Worm (Caenorhabditis elegans) whole organism, young adult: ENCODE results near the gene act-3.

ENCODE experiments used
- D2030.7 ChIP-seq: fragments of 200-800 bp; sonication (Bioruptor generic); IDR thresholded peaks from 2 replicates; pipeline ENCODE4 v1.3.6; 2022; ENCODE audit warnings: missing genetic modification reagents, missing genetic modification characterization, missing compliant biosample characterization
- F23B12.7 ChIP-seq: sonication (generic microtip); optimal IDR thresholded peaks from 2 replicates; lab custom pipeline; 2017; ENCODE audit warnings: missing genetic modification characterization, mild to moderate bottlenecking, missing compliant biosample characterization, antibody characterized with exemption, moderate library complexity; ENCODE audit not compliant: insufficient read depth
- F49E8.2 ChIP-seq: sonication (generic microtip); optimal IDR thresholded peaks from 3 replicates; lab custom pipeline; 2017; ENCODE audit warnings: missing genetic modification characterization, mild to moderate bottlenecking, missing compliant biosample characterization, antibody characterized with exemption, moderate library complexity; ENCODE audit not compliant: insufficient read depth
- F57A8.1 ChIP-seq: fragments of 200-800 bp; sonication (Bioruptor generic); optimal IDR thresholded peaks from 2 replicates; lab custom pipeline; 2018; ENCODE audit warnings: mild to moderate bottlenecking, missing genetic modification characterization, moderate library complexity, missing compliant biosample characterization
- K12H6.12 ChIP-seq: fragments of 200-800 bp; sonication (Bioruptor generic); optimal IDR thresholded peaks from 2 replicates; lab custom pipeline; 2018; ENCODE audit warnings: mild to moderate bottlenecking, missing genetic modification characterization, missing compliant biosample characterization
- Y67H2A.10 ChIP-seq: fragments of 200-800 bp; sonication (Bioruptor generic); conservative IDR thresholded peaks from 2 replicates; pipeline ENCODE4 v1.3.6; 2022; ENCODE audit warnings: missing genetic modification reagents, missing genetic modification characterization, missing compliant biosample characterization
- Y79H2A.3 ChIP-seq: fragments of 200-800 bp; sonication (Bioruptor generic); conservative IDR thresholded peaks from 2 replicates; pipeline ENCODE4 v1.3.6; 2022; ENCODE audit warnings: missing genetic modification reagents, missing genetic modification characterization, missing compliant biosample characterization
- akir-1 ChIP-seq: fragments of 200-800 bp; sonication (Bioruptor generic); optimal IDR thresholded peaks from 2 replicates; lab custom pipeline; 2018; ENCODE audit warnings: mild to moderate bottlenecking, missing genetic modification characterization, moderate library complexity, missing compliant biosample characterization
- ama-1 ChIP-seq, 3 experiments: fragments of 150-350 bp in 1 of 3; sonication (generic microtip) in 2 of 3; optimal IDR thresholded peaks; 2 replicates each; lab custom pipeline; 2014 to 2018; ENCODE audit warnings: missing biosample characterization in 2 of 3, missing genetic modification characterization in 2 of 3, missing genetic modification reagents in 2 of 3
- atf-7 ChIP-seq: sonication (generic microtip); optimal IDR thresholded peaks from 2 replicates; lab custom pipeline; 2017; ENCODE audit warnings: mild to moderate bottlenecking, missing genetic modification characterization, missing compliant biosample characterization
- attf-3 ChIP-seq: fragments of 200-800 bp; sonication (Bioruptor generic); conservative IDR thresholded peaks from 2 replicates; pipeline ENCODE4 v1.3.6; 2022; ENCODE audit warnings: missing genetic modification reagents, missing genetic modification characterization, missing compliant biosample characterization
- attf-5 ChIP-seq: fragments of 200-800 bp; sonication (Bioruptor generic); optimal IDR thresholded peaks from 2 replicates; lab custom pipeline; 2018; ENCODE audit warnings: mild to moderate bottlenecking, missing genetic modification characterization, missing compliant biosample characterization
- bed-2 ChIP-seq: fragments of 200-800 bp; sonication (Bioruptor generic); IDR thresholded peaks from 2 replicates; pipeline ENCODE4 v1.3.6; 2022; ENCODE audit warnings: missing genetic modification reagents, missing genetic modification characterization, missing compliant biosample characterization
- ceh-100 ChIP-seq: fragments of 200-800 bp; sonication (Bioruptor generic); IDR thresholded peaks from 2 replicates; pipeline ENCODE4 v1.3.6; 2022; ENCODE audit warnings: missing genetic modification reagents, missing genetic modification characterization, missing compliant biosample characterization
- ceh-40 ChIP-seq: fragments of 200-800 bp; sonication (Bioruptor generic); IDR thresholded peaks from 2 replicates; pipeline ENCODE4 v1.3.6; 2022; ENCODE audit warnings: missing genetic modification characterization, missing compliant biosample characterization
- ceh-79 ChIP-seq: sonication (generic microtip); optimal IDR thresholded peaks from 2 replicates; lab custom pipeline; 2017; ENCODE audit warnings: mild to moderate bottlenecking, missing genetic modification characterization, missing compliant biosample characterization
- chd-7 ChIP-seq: sonication (generic microtip); optimal IDR thresholded peaks from 2 replicates; lab custom pipeline; 2016; ENCODE audit warnings: mild to moderate bottlenecking, missing genetic modification characterization, moderate library complexity, missing compliant biosample characterization
- efl-1 ChIP-seq: fragments of 150-350 bp; optimal IDR thresholded peaks from 2 replicates; lab custom pipeline; 2014; ENCODE audit warnings: missing biosample characterization, missing genetic modification reagents, missing genetic modification characterization
- egl-44 ChIP-seq: fragments of 200-800 bp; sonication (Bioruptor generic); IDR thresholded peaks from 2 replicates; pipeline ENCODE4 v1.3.6; 2022; ENCODE audit warnings: missing genetic modification reagents, missing genetic modification characterization, missing compliant biosample characterization
- hlh-26 ChIP-seq: fragments of 200-800 bp; sonication (Bioruptor generic); conservative IDR thresholded peaks from 2 replicates; pipeline ENCODE4 v1.3.6; 2022; ENCODE audit warnings: missing genetic modification reagents, missing genetic modification characterization, missing compliant biosample characterization
- hmg-1.2 ChIP-seq: fragments of 200-800 bp; sonication (Bioruptor generic); IDR thresholded peaks from 2 replicates; pipeline ENCODE4 v1.3.6; 2022; ENCODE audit warnings: missing genetic modification reagents, missing genetic modification characterization, missing compliant biosample characterization
- hrde-1 ChIP-seq: sonication (generic microtip); optimal IDR thresholded peaks from 2 replicates; lab custom pipeline; 2016; ENCODE audit warnings: missing genetic modification characterization, mild to moderate bottlenecking, missing compliant biosample characterization, moderate library complexity, missing genotype, missing genetic modification reagents, borderline replicate concordance
- let-526 ChIP-seq: fragments of 200-800 bp; sonication (Bioruptor generic); IDR thresholded peaks from 2 replicates; pipeline ENCODE4 v1.3.6; 2022; ENCODE audit warnings: missing genetic modification reagents, missing genetic modification characterization, missing compliant biosample characterization
- let-607 ChIP-seq, 2 experiments: fragments of 200-800 bp in 1 of 2; sonication (Bioruptor generic) in 1 of 2; sonication (generic microtip) in 1 of 2; optimal IDR thresholded peaks; 2 replicates each; lab custom pipeline; 2016 to 2018; ENCODE audit warnings: mild to moderate bottlenecking in 2 of 2, missing compliant biosample characterization in 2 of 2, missing genetic modification characterization in 2 of 2, moderate library complexity in 2 of 2, missing genotype in 1 of 2
- lin-26 ChIP-seq: fragments of 200-800 bp; sonication (Bioruptor generic); IDR thresholded peaks from 2 replicates; pipeline ENCODE4 v1.3.6; 2022; ENCODE audit warnings: missing genetic modification reagents, missing genetic modification characterization, missing compliant biosample characterization
- lin-40 ChIP-seq: sonication (generic microtip); optimal IDR thresholded peaks from 2 replicates; lab custom pipeline; 2016; ENCODE audit warnings: missing genetic modification characterization, mild to moderate bottlenecking, missing compliant biosample characterization, missing genotype, missing genetic modification reagents
- lin-54 ChIP-seq: fragments of 200-800 bp; sonication (Bioruptor generic); optimal IDR thresholded peaks from 2 replicates; lab custom pipeline; 2018; ENCODE audit warnings: mild to moderate bottlenecking, missing genetic modification characterization, missing compliant biosample characterization
- lsy-27 ChIP-seq: sonication (generic microtip); optimal IDR thresholded peaks from 2 replicates; lab custom pipeline; 2017; ENCODE audit warnings: missing genetic modification characterization, mild to moderate bottlenecking, missing compliant biosample characterization, antibody characterized with exemption, missing genotype, borderline replicate concordance; ENCODE audit not compliant: insufficient read depth
- madf-10 ChIP-seq: sonication (generic microtip); optimal IDR thresholded peaks from 2 replicates; lab custom pipeline; 2016; ENCODE audit warnings: mild to moderate bottlenecking, missing genetic modification characterization, missing compliant biosample characterization
- madf-8 ChIP-seq: fragments of 200-800 bp; sonication (Bioruptor generic); conservative IDR thresholded peaks from 2 replicates; pipeline ENCODE4 v1.3.6; 2022; ENCODE audit warnings: missing genetic modification reagents, missing genetic modification characterization, missing compliant biosample characterization
- mcd-1 ChIP-seq: fragments of 200-800 bp; sonication (Bioruptor generic); IDR thresholded peaks from 2 replicates; pipeline ENCODE4 v1.3.6; 2022; ENCODE audit warnings: missing genetic modification reagents, missing genetic modification characterization, missing compliant biosample characterization
- rcor-1 ChIP-seq: fragments of 200-800 bp; sonication (Bioruptor generic); IDR thresholded peaks from 2 replicates; pipeline ENCODE4 v1.3.6; 2022; ENCODE audit warnings: missing genetic modification reagents, missing genetic modification characterization, missing compliant biosample characterization
- snpc-4 ChIP-seq, 5 experiments: fragments of 150-350 bp in 1 of 5; sonication (generic microtip) in 4 of 5; optimal IDR thresholded peaks; 2 replicates each; lab custom pipeline; 2014 to 2018; ENCODE audit warnings: missing genetic modification characterization in 5 of 5, missing biosample characterization in 3 of 5, antibody characterized with exemption in 2 of 5, mild to moderate bottlenecking in 2 of 5, missing compliant biosample characterization in 2 of 5, missing genotype in 2 of 5, moderate library complexity in 2 of 5, missing genetic modification reagents in 1 of 5
- somi-1 ChIP-seq: fragments of 200-800 bp; sonication (Bioruptor generic); optimal IDR thresholded peaks from 2 replicates; lab custom pipeline; 2018; ENCODE audit warnings: mild to moderate bottlenecking, missing genetic modification characterization, missing compliant biosample characterization
- ztf-18 ChIP-seq: sonication (generic microtip); optimal IDR thresholded peaks from 2 replicates; lab custom pipeline; 2016; ENCODE audit warnings: missing genotype, mild to moderate bottlenecking, missing genetic modification characterization, missing compliant biosample characterization
- ztf-6 ChIP-seq: fragments of 200-800 bp; sonication (Bioruptor generic); IDR thresholded peaks from 2 replicates; pipeline ENCODE4 v1.3.6; 2022; ENCODE audit warnings: missing genetic modification reagents, missing genetic modification characterization, missing compliant biosample characterization

act-3 gene

ce11 chrV:11039379-11039954, 34.8 kb downstream of the act-3 start, which contains the start of gene pak-2 (continued):
- TF ChIP-seq madf-8 (GFP tag; lab: Robert Waterston, UW) (no peak), D2030.7 (GFP tag; lab: Robert Waterston, UW) (0 out of 2 replicates have a peak, but pooled peaks have one; percentile 23), let-607 (tag; optimal IDR thresholded peaks at IDR 0.05; lab: Kevin White, UChicago) (peak in 1 of 2 experiments; percentile 3), F49E8.2 (tag; lab: Kevin White, UChicago) (peak; percentile 26), efl-1 (GFP tag; lab: Kevin White, UChicago) (peak; percentile 12), ztf-18 (tag; lab: Kevin White, UChicago) (peak; percentile 49), hrde-1 (no peak), chd-7 (tag; lab: Kevin White, UChicago) (no peak), lin-40 (tag; lab: Kevin White, UChicago) (peak; percentile 63), Y79H2A.3 (GFP tag; lab: Robert Waterston, UW) (no peak), attf-3 (GFP tag; lab: Robert Waterston, UW) (peak; percentile 51; the same call in 1 of the 2 replicates), snpc-4 (GFP tag; optimal IDR thresholded peaks at IDR 0.05; lab: Kevin White, UChicago) (no peak), snpc-4 (tag; optimal IDR thresholded peaks at IDR 0.05; lab: Kevin White, UChicago) (peak in 1 of 4 experiments; percentile 38), mcd-1 (GFP tag; lab: Robert Waterston, UW) (peak; percentile 88), somi-1 (GFP tag; lab: Kevin White, UChicago) (peak; percentile 10), bed-2 (GFP tag; lab: Robert Waterston, UW) (0 out of 2 replicates have a peak, but pooled peaks have one; percentile 69), rcor-1 (GFP tag; lab: Robert Waterston, UW) (0 out of 2 replicates have a peak, but pooled peaks have one; percentile 32), lin-26 (GFP tag; lab: Robert Waterston, UW) (no peak), hlh-26 (no peak), madf-10 (peak; percentile 58), akir-1 (GFP tag; lab: Kevin White, UChicago) (peak; percentile 64), lsy-27 (no peak), K12H6.12 (tag; lab: Kevin White, UChicago) (peak; percentile 84), ztf-6 (GFP tag; lab: Robert Waterston, UW) (no peak), lin-54 (GFP tag; lab: Kevin White, UChicago) (peak; percentile 48), attf-5 (GFP tag; lab: Kevin White, UChicago) (peak; percentile 83), ceh-79 (tag; lab: Kevin White, UChicago) (no peak), egl-44 (GFP tag; lab: Robert Waterston, UW) (no peak), let-526 (no peak), F23B12.7 (tag; lab: Kevin White, UChicago) (peak; percentile 86), hmg-1.2 (GFP tag; lab: Robert Waterston, UW) (peak; percentile 58; the same call in 1 of the 2 replicates), ceh-100 (peak; percentile 96)

ce11 chrV:11034748-11035147, 39.5 kb downstream of the act-3 start, which contains the start of gene pptr-2:
Gene pptr-2, minus strand, starts transcription at chrV:11034931.
- TF ChIP-seq F57A8.1 = no peak
- TF ChIP-seq ama-1 (optimal IDR thresholded peaks at IDR 0.05; lab: Kevin White, UChicago) = no peak
- TF ChIP-seq ama-1 (GFP tag; optimal IDR thresholded peaks at IDR 0.05; lab: Kevin White, UChicago) = no peak
- no peak for TF ChIP-seq ceh-40
- no peak for TF ChIP-seq Y67H2A.10 (GFP tag; lab: Robert Waterston, UW)
- no peak for TF ChIP-seq atf-7 (tag; lab: Kevin White, UChicago)
